Fruit fly (Drosophila melanogaster) whole organism, embryonic: ENCODE results near the gene MTF-1.

ENCODE experiments used
- Abd-B ChIP-seq: fragments of 200-800 bp; sonication (Bioruptor generic); optimal IDR thresholded peaks from 2 replicates; lab custom pipeline; 2018; ENCODE audit warnings: missing biosample characterization, mild to moderate bottlenecking, missing genetic modification characterization, moderate library complexity
- Aef1 ChIP-seq: fragments of 200-800 bp; sonication (Bioruptor generic); IDR thresholded peaks from 3 replicates; pipeline ENCODE4 v1.3.6; 2022; ENCODE audit warnings: missing biosample characterization, missing genetic modification characterization
- Antp ChIP-seq: fragments of 200-800 bp; sonication (Bioruptor generic); optimal IDR thresholded peaks from 3 replicates; lab custom pipeline; 2016; ENCODE audit warnings: missing biosample characterization, missing genetic modification characterization
- Atf-2 ChIP-seq: fragments of 200-800 bp; sonication (Bioruptor generic); optimal IDR thresholded peaks from 2 replicates; lab custom pipeline; 2016; ENCODE audit warnings: missing biosample characterization, missing genetic modification characterization
- Atf3 ChIP-seq: fragments of 200-800 bp; sonication (Bioruptor generic); optimal IDR thresholded peaks from 3 replicates; lab custom pipeline; 2016; ENCODE audit warnings: missing biosample characterization, missing genetic modification characterization
- Awh ChIP-seq: fragments of 200-800 bp; sonication (Bioruptor generic); IDR thresholded peaks from 2 replicates; pipeline ENCODE4, ENCODE4 v1.3.6; 2022; ENCODE audit warnings: missing biosample characterization, missing genetic modification characterization
- B-H2 ChIP-seq: fragments of 200-800 bp; sonication (Bioruptor generic); optimal IDR thresholded peaks from 2 replicates; lab custom pipeline; 2018; ENCODE audit warnings: missing biosample characterization, mild to moderate bottlenecking, missing genetic modification characterization
- CG10366 ChIP-seq: fragments of 200-800 bp; sonication (Bioruptor generic); IDR thresholded peaks from 2 replicates; pipeline ENCODE4 v1.3.6; 2022; ENCODE audit warnings: missing biosample characterization, missing genetic modification characterization
- CG12659 ChIP-seq: fragments of 200-800 bp; sonication (Bioruptor generic); optimal IDR thresholded peaks from 3 replicates; lab custom pipeline; 2017; ENCODE audit warnings: mild to moderate bottlenecking, missing biosample characterization, missing genetic modification reagents, missing genetic modification characterization
- CG12769 ChIP-seq: fragments of 200-800 bp; sonication (Bioruptor generic); optimal IDR thresholded peaks from 2 replicates; lab custom pipeline; 2019; ENCODE audit warnings: missing biosample characterization, mild to moderate bottlenecking, missing genetic modification characterization, moderate library complexity
- CG14050 ChIP-seq: fragments of 200-800 bp; sonication (Bioruptor generic); IDR thresholded peaks from 3 replicates; pipeline ENCODE4 v1.3.6; 2022; ENCODE audit warnings: missing biosample characterization, missing genetic modification characterization
- CG18262 ChIP-seq: fragments of 200-800 bp; optimal IDR thresholded peaks from 3 replicates; lab custom pipeline; 2019; ENCODE audit warnings: missing biosample characterization, mild to moderate bottlenecking, missing genetic modification characterization, moderate library complexity
- CG2120 ChIP-seq: fragments of 200-800 bp; sonication (Bioruptor generic); optimal IDR thresholded peaks from 3 replicates; lab custom pipeline; 2016; ENCODE audit warnings: missing biosample characterization, missing genetic modification characterization
- CG2202 ChIP-seq: fragments of 200-800 bp; sonication (Bioruptor generic); optimal IDR thresholded peaks from 2 replicates; lab custom pipeline; 2018; ENCODE audit warnings: missing biosample characterization, mild to moderate bottlenecking, missing genetic modification characterization
- CG30403 ChIP-seq: fragments of 200-800 bp; sonication (Bioruptor generic); optimal IDR thresholded peaks from 3 replicates; lab custom pipeline; 2016; ENCODE audit warnings: missing biosample characterization, missing genetic modification characterization
- CG32532 ChIP-seq: fragments of 200-800 bp; sonication (Bioruptor generic); IDR thresholded peaks from 2 replicates; pipeline ENCODE4 v1.3.6; 2022; ENCODE audit warnings: missing biosample characterization, missing genetic modification characterization
- CG33557 ChIP-seq: fragments of 200-800 bp; sonication (Bioruptor generic); optimal IDR thresholded peaks from 2 replicates; lab custom pipeline; 2019; ENCODE audit warnings: missing biosample characterization, mild to moderate bottlenecking, missing genetic modification characterization, moderate library complexity
- CG34224 ChIP-seq: fragments of 200-800 bp; sonication (Bioruptor generic); IDR thresholded peaks from 3 replicates; pipeline ENCODE4 v1.3.6; 2022; ENCODE audit warnings: missing biosample characterization, missing genetic modification characterization; ENCODE audit not compliant: partially characterized antibody
- CG34422 ChIP-seq: fragments of 200-800 bp; sonication (Bioruptor generic); IDR thresholded peaks from 3 replicates; pipeline ENCODE4 v1.3.6; 2022; ENCODE audit warnings: missing biosample characterization, missing genetic modification characterization
- CG3995 ChIP-seq: fragments of 200-800 bp; sonication (Bioruptor generic); optimal IDR thresholded peaks from 3 replicates; lab custom pipeline; 2016; ENCODE audit warnings: missing biosample characterization, missing genetic modification characterization
- CG42726 ChIP-seq: fragments of 200-800 bp; sonication (Bioruptor generic); IDR thresholded peaks from 2 replicates; pipeline ENCODE4 v1.3.6; 2022; ENCODE audit warnings: missing biosample characterization, missing genetic modification characterization; ENCODE audit not compliant: partially characterized antibody
- CG4360 ChIP-seq: fragments of 200-800 bp; sonication (Bioruptor generic); IDR thresholded peaks from 2 replicates; pipeline ENCODE4 v1.3.6; 2022; ENCODE audit warnings: missing biosample characterization, missing genetic modification characterization
- CG43689 ChIP-seq: fragments of 200-800 bp; sonication (Bioruptor generic); IDR thresholded peaks from 2 replicates; pipeline ENCODE4 v1.3.6; 2022; ENCODE audit warnings: missing biosample characterization, missing genetic modification characterization
- CG5953 ChIP-seq: fragments of 200-800 bp; sonication (Bioruptor generic); IDR thresholded peaks from 2 replicates; pipeline ENCODE4 v1.3.6; 2022; ENCODE audit warnings: missing biosample characterization, missing genetic modification characterization
- CG7786 ChIP-seq: fragments of 200-800 bp; sonication (Bioruptor generic); optimal IDR thresholded peaks from 2 replicates; lab custom pipeline; 2016; ENCODE audit warnings: missing biosample characterization, missing genetic modification characterization
- CG8089 ChIP-seq: fragments of 200-800 bp; sonication (Bioruptor generic); optimal IDR thresholded peaks from 3 replicates; lab custom pipeline; 2016; ENCODE audit warnings: missing biosample characterization, missing genetic modification characterization
- Dll ChIP-seq: fragments of 200-800 bp; sonication (Bioruptor generic); IDR thresholded peaks from 4 replicates; pipeline ENCODE4 v1.3.6; 2022; ENCODE audit warnings: missing biosample characterization, missing genetic modification characterization; ENCODE audit not compliant: partially characterized antibody
- ERR ChIP-seq: fragments of 200-800 bp; sonication (Bioruptor generic); optimal IDR thresholded peaks from 2 replicates; lab custom pipeline; 2016; ENCODE audit warnings: missing biosample characterization, missing genetic modification characterization
- Eip74EF ChIP-seq, 2 experiments: fragments of 200-800 bp in 1 of 2; fragments of >200 bp in 1 of 2; sonication (Bioruptor generic) in 1 of 2; optimal IDR thresholded peaks; 2 replicates each; lab custom pipeline; 2017 to 2019; ENCODE audit warnings: missing biosample characterization in 2 of 2, missing genetic modification characterization in 2 of 2, mild to moderate bottlenecking in 1 of 2, moderate library complexity in 1 of 2
- Ets65A ChIP-seq: fragments of 200-800 bp; sonication (Bioruptor generic); peaks from one replicate; lab custom pipeline; 2016; ENCODE audit warnings: missing biosample characterization, missing genetic modification characterization
- Ets97D ChIP-seq: fragments of 200-800 bp; sonication (Bioruptor generic); optimal IDR thresholded peaks from 3 replicates; lab custom pipeline; 2016; ENCODE audit warnings: missing biosample characterization, missing genetic modification characterization
- GATAe ChIP-seq: fragments of 200-800 bp; sonication (Bioruptor generic); conservative IDR thresholded peaks from 2 replicates; pipeline ENCODE4 v1.3.6; 2022; ENCODE audit warnings: missing biosample characterization, missing genetic modification characterization
- Hr39 ChIP-seq: fragments of >200 bp; optimal IDR thresholded peaks from 2 replicates; lab custom pipeline; 2017
- Lpt ChIP-seq: fragments of >200 bp; optimal IDR thresholded peaks from 2 replicates; lab custom pipeline; 2018; ENCODE audit warnings: missing biosample characterization, missing genetic modification characterization
- NC2β ChIP-seq: fragments of 200-800 bp; sonication (Bioruptor generic); optimal IDR thresholded peaks from 2 replicates; lab custom pipeline; 2016; ENCODE audit warnings: missing biosample characterization, missing genetic modification characterization
- Pdp1 ChIP-seq, 2 experiments: fragments of 200-800 bp; sonication (Bioruptor generic); optimal IDR thresholded peaks; 3 replicates each; lab custom pipeline; 2016; ENCODE audit warnings: missing biosample characterization in 2 of 2, missing genetic modification characterization in 2 of 2, mild to moderate bottlenecking in 1 of 2, moderate library complexity in 1 of 2
- cato ChIP-seq: fragments of 200-800 bp; sonication (Bioruptor generic); optimal IDR thresholded peaks from 2 replicates; lab custom pipeline; 2016; ENCODE audit warnings: missing biosample characterization, missing genetic modification characterization, borderline replicate concordance
- da ChIP-seq: fragments of 200-800 bp; sonication (Bioruptor generic); optimal IDR thresholded peaks from 2 replicates; lab custom pipeline; 2016; ENCODE audit warnings: missing biosample characterization, missing genetic modification characterization
- disco-r ChIP-seq: fragments of 200-800 bp; sonication (Bioruptor generic); optimal IDR thresholded peaks from 2 replicates; lab custom pipeline; 2016; ENCODE audit warnings: missing biosample characterization, missing genetic modification characterization
- fu2 ChIP-seq: fragments of 200-800 bp; sonication (Bioruptor generic); optimal IDR thresholded peaks from 2 replicates; lab custom pipeline; 2016; ENCODE audit warnings: missing biosample characterization, missing genetic modification characterization
- inv ChIP-seq: fragments of 200-800 bp; sonication (Bioruptor generic); IDR thresholded peaks from 2 replicates; pipeline ENCODE4 v1.3.6; 2022; ENCODE audit warnings: missing biosample characterization, missing genetic modification characterization; ENCODE audit not compliant: partially characterized antibody
- jumu ChIP-seq: fragments of 200-800 bp; sonication (Bioruptor generic); optimal IDR thresholded peaks from 3 replicates; lab custom pipeline; 2016; ENCODE audit warnings: missing biosample characterization, missing genetic modification characterization
- klu ChIP-seq: fragments of 200-800 bp; sonication (Bioruptor generic); IDR thresholded peaks from 2 replicates; pipeline ENCODE4 v1.3.6; 2022; ENCODE audit warnings: missing biosample characterization, missing genetic modification characterization
- kni ChIP-seq: fragments of 200-800 bp; sonication (Bioruptor generic); optimal IDR thresholded peaks from 3 replicates; lab custom pipeline; 2017; ENCODE audit warnings: mild to moderate bottlenecking, missing biosample characterization, missing genetic modification reagents, missing genetic modification characterization
- nerfin-2 ChIP-seq: fragments of 200-800 bp; sonication (Bioruptor generic); IDR thresholded peaks from 2 replicates; pipeline ENCODE4 v1.3.6; 2022; ENCODE audit warnings: missing biosample characterization, missing genetic modification characterization; ENCODE audit not compliant: partially characterized antibody
- repo ChIP-seq: fragments of 200-800 bp; sonication (Bioruptor generic); optimal IDR thresholded peaks from 2 replicates; lab custom pipeline; 2016; ENCODE audit warnings: missing biosample characterization, missing genetic modification characterization
- salm ChIP-seq: fragments of 200-800 bp; sonication (Bioruptor generic); optimal IDR thresholded peaks from 2 replicates; lab custom pipeline; 2018; ENCODE audit warnings: missing biosample characterization, mild to moderate bottlenecking, missing genetic modification characterization
- sc ChIP-seq, 3 experiments: fragments of >200 bp in 2 of 3; fragments of 200-800 bp in 1 of 3; sonication (Bioruptor generic) in 1 of 3; optimal IDR thresholded peaks; 2 replicates in 2 of 3; 3 replicates in 1 of 3; lab custom pipeline; 2017; ENCODE audit warnings: mild to moderate bottlenecking in 1 of 3, missing biosample characterization in 1 of 3, missing genetic modification characterization in 1 of 3, missing genetic modification reagents in 1 of 3
- so ChIP-seq: fragments of 200-800 bp; sonication (Bioruptor generic); IDR thresholded peaks from 3 replicates; pipeline ENCODE4 v1.3.6; 2022; ENCODE audit warnings: missing biosample characterization, missing genetic modification characterization
- sr ChIP-seq: fragments of 200-800 bp; sonication (Bioruptor generic); IDR thresholded peaks from 3 replicates; pipeline ENCODE4 v1.3.6; 2022; ENCODE audit warnings: missing biosample characterization, missing genetic modification characterization
- tin ChIP-seq: fragments of 200-800 bp; sonication (Bioruptor generic); optimal IDR thresholded peaks from 3 replicates; lab custom pipeline; 2016; ENCODE audit warnings: missing biosample characterization, missing genetic modification characterization

The MTF-1 gene

dm6 chr3L:9476829-9477228 is 46.7 kb downstream of the MTF-1 start, which contains the start of the genes Uch-L5 and Jarid2 (continued):
- TF ChIP-seq CG4360 (peak; percentile 12), inv (peak; percentile 41; the same call in 1 of the 2 replicates), CG7786 (GFP tag; lab: Kevin White, UChicago) (peak; percentile 58), CG14050 (GFP tag; lab: Robert Waterston, UW) (no peak), sr (GFP tag; lab: Robert Waterston, UW) (no peak), B-H2 (GFP tag; lab: Kevin White, UChicago) (peak; percentile 38), Eip74EF (GFP tag; optimal IDR thresholded peaks at IDR 0.05; lab: Kevin White, UChicago) (no peak), CG5953 (no peak), Abd-B (GFP tag; lab: Kevin White, UChicago) (no peak), Lpt (no peak), sc (optimal IDR thresholded peaks at IDR 0.05; lab: Kevin White, UChicago) (no peak), sc (GFP tag; optimal IDR thresholded peaks at IDR 0.05; lab: Kevin White, UChicago) (no peak), CG33557 (GFP tag; lab: Kevin White, UChicago) (peak; percentile 7), ERR (GFP tag; lab: Kevin White, UChicago) (peak; percentile 61), Aef1 (peak; percentile 42; the same call in 1 of the 3 replicates), cato (GFP tag; lab: Kevin White, UChicago) (no peak), CG30403 (GFP tag; lab: Kevin White, UChicago) (peak; percentile 51), GATAe (no peak), NC2β (GFP tag; lab: Kevin White, UChicago) (peak; percentile 77), CG18262 (tag; lab: Kevin White, UChicago) (no peak), nerfin-2 (GFP tag; lab: Robert Waterston, UW) (no peak), Awh (GFP tag; lab: Robert Waterston, UW) (no peak), CG34224 (GFP tag; lab: Robert Waterston, UW) (peak; percentile 29; the same call in 1 of the 3 replicates), Antp (GFP tag; lab: Kevin White, UChicago) (peak; percentile 78), CG34422 (GFP tag; lab: Robert Waterston, UW) (peak; percentile 83; the same call in 2 of the 3 replicates), CG43689 (no peak), CG12769 (no peak), CG10366 (no peak), Atf-2 (GFP tag; lab: Kevin White, UChicago) (peak; percentile 9), CG2202 (tag; lab: Kevin White, UChicago) (no peak), so (no peak), da (GFP tag; lab: Kevin White, UChicago) (peak; percentile 37), jumu (peak; percentile 82), kni (peak; percentile 14), Ets65A (GFP tag; lab: Kevin White, UChicago) (peak; percentile 95), Atf3 (GFP tag; lab: Kevin White, UChicago) (peak; percentile 21), CG8089 (GFP tag; lab: Kevin White, UChicago) (no peak), klu (GFP tag; lab: Robert Waterston, UW) (no peak), salm (tag; lab: Kevin White, UChicago) (no peak), Hr39 (lab: Kevin White, UChicago) (no peak), disco-r (GFP tag; lab: Kevin White, UChicago) (peak; percentile 62), CG32532 (GFP tag; lab: Robert Waterston, UW) (0 out of 2 replicates have a peak, but pooled peaks have one; percentile 23), CG12659 (GFP tag; lab: Kevin White, UChicago) (peak; percentile 91), repo (GFP tag; lab: Kevin White, UChicago) (peak; percentile 61), CG2120 (GFP tag; lab: Kevin White, UChicago) (peak; percentile 58), tin (peak; percentile 42), Ets97D (GFP tag; lab: Kevin White, UChicago) (peak; percentile 96), Dll (GFP tag; lab: Robert Waterston, UW) (0 out of 4 replicates have a peak, but pooled peaks have one; percentile 24), CG42726 (GFP tag; lab: Robert Waterston, UW) (peak; percentile 67), Pdp1 (GFP tag; optimal IDR thresholded peaks at IDR 0.05; lab: Kevin White, UChicago) (peak; percentile 47 to 54), CG3995 (peak; percentile 45), fu2 (GFP tag; lab: Kevin White, UChicago) (peak; percentile 56)
